Fruit fly (Drosophila melanogaster): ENCODE data around the gene RhoU.

DNA sequence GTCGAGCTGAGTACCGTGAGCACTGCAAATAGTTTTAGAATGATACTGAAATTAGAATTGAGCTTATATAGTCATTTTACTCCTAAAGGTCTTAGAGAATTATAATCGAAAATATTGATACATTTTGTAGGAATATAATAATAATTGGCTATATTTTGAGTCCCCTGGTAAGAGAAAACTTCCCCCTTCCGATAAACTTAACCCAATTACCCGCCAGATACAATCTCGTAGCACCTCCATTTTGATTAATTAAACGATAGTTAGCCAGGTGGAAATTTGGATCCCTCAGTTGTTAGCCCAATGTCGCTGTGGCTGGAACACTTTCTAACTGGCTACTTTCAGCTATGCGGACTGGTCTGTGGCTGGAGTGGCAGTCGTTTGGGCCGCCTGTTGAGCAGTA is 25.0 kb upstream of the RhoU start, which contains the start of gene Gr9a:
- TF ChIP-seq bigmax (GFP tag; optimal IDR thresholded peaks at IDR 0.05) (no peak), CG10267 (tag; optimal IDR thresholded peaks at IDR 0.05) (no peak)

Data from whole organism, embryonic.